Fruit fly (Drosophila melanogaster) whole organism, embryonic: ENCODE results near the gene CG32568.
A peak's percentile ranks its signal among the peaks of the same experiment; 100 is the strongest.

Experiments
- Atf3 ChIP-seq: fragments of 200-800 bp; sonication (Bioruptor generic); optimal IDR thresholded peaks from 3 replicates; lab custom pipeline; 2016; ENCODE audit warnings: missing biosample characterization, missing genetic modification characterization
- BEAF-32 ChIP-seq: fragments of 200-800 bp; sonication (Bioruptor generic); optimal IDR thresholded peaks from 3 replicates; lab custom pipeline; 2017; ENCODE audit warnings: missing biosample characterization, missing genetic modification characterization, mild to moderate bottlenecking, moderate library complexity, missing genetic modification reagents
- Bdp1 ChIP-seq: fragments of 200-800 bp; sonication (Bioruptor generic); optimal IDR thresholded peaks from 3 replicates; lab custom pipeline; 2016; ENCODE audit warnings: missing biosample characterization, missing genetic modification characterization
- Blimp-1 ChIP-seq: fragments of 200-800 bp; sonication (Bioruptor generic); optimal IDR thresholded peaks from 3 replicates; lab custom pipeline; 2018; ENCODE audit warnings: missing biosample characterization, missing genetic modification characterization, mild to moderate bottlenecking, moderate library complexity, missing genetic modification reagents
- CG10209 ChIP-seq: fragments of 200-800 bp; sonication (Bioruptor generic); optimal IDR thresholded peaks from 3 replicates; lab custom pipeline; 2017; ENCODE audit warnings: missing biosample characterization, mild to moderate bottlenecking, missing genetic modification characterization, missing genetic modification reagents
- CG10959 ChIP-seq: fragments of 200-800 bp; sonication (Bioruptor generic); IDR thresholded peaks from 2 replicates; pipeline ENCODE4 v1.3.6; 2022; ENCODE audit warnings: missing biosample characterization, missing genetic modification characterization
- CG10979 ChIP-seq: fragments of 200-800 bp; sonication (Bioruptor generic); optimal IDR thresholded peaks from 2 replicates; lab custom pipeline; 2018; ENCODE audit warnings: missing biosample characterization, mild to moderate bottlenecking, missing genetic modification characterization, moderate library complexity
- CG11247 ChIP-seq: fragments of 200-800 bp; sonication (Bioruptor generic); IDR thresholded peaks from 2 replicates; pipeline ENCODE4 v1.3.6; 2022; ENCODE audit warnings: missing biosample characterization, missing genetic modification characterization
- CG12236 ChIP-seq: fragments of 200-800 bp; sonication (Bioruptor generic); optimal IDR thresholded peaks from 2 replicates; lab custom pipeline; 2016; ENCODE audit warnings: missing biosample characterization, missing genetic modification characterization
- CG12942 ChIP-seq: fragments of 200-800 bp; sonication (Bioruptor generic); optimal IDR thresholded peaks from 3 replicates; lab custom pipeline; 2016; ENCODE audit warnings: missing biosample characterization, missing genetic modification characterization
- CG13296 ChIP-seq: fragments of 200-800 bp; sonication (Bioruptor generic); optimal IDR thresholded peaks from 3 replicates; lab custom pipeline; 2018; ENCODE audit warnings: missing biosample characterization, mild to moderate bottlenecking, missing genetic modification characterization
- CG14710 ChIP-seq: fragments of 200-800 bp; sonication (Bioruptor generic); optimal IDR thresholded peaks from 3 replicates; lab custom pipeline; 2019; ENCODE audit warnings: missing biosample characterization, mild to moderate bottlenecking, missing genetic modification characterization, moderate library complexity
- CG14860 ChIP-seq: fragments of 200-800 bp; sonication (Bioruptor generic); IDR thresholded peaks from 3 replicates; pipeline ENCODE4 v1.3.6; 2022; ENCODE audit warnings: missing biosample characterization, missing genetic modification characterization; ENCODE audit not compliant: partially characterized antibody
- CG1602 ChIP-seq: fragments of 200-800 bp; sonication (Bioruptor generic); optimal IDR thresholded peaks from 3 replicates; lab custom pipeline; 2016; ENCODE audit warnings: missing biosample characterization, missing genetic modification characterization
- CG16815 ChIP-seq: fragments of 200-800 bp; sonication (Bioruptor generic); optimal IDR thresholded peaks from 3 replicates; lab custom pipeline; 2017; ENCODE audit warnings: missing biosample characterization, mild to moderate bottlenecking, missing genetic modification characterization
- CG18011 ChIP-seq: fragments of 200-800 bp; sonication (Bioruptor generic); optimal IDR thresholded peaks from 2 replicates; lab custom pipeline; 2017; ENCODE audit warnings: missing biosample characterization, missing genetic modification characterization, mild to moderate bottlenecking, moderate library complexity, missing genotype
- CG2889 ChIP-seq: fragments of 200-800 bp; sonication (Bioruptor generic); IDR thresholded peaks from 3 replicates; pipeline ENCODE4 v1.3.6; 2022; ENCODE audit warnings: missing biosample characterization, missing genetic modification characterization
- CG30403 ChIP-seq: fragments of 200-800 bp; sonication (Bioruptor generic); optimal IDR thresholded peaks from 3 replicates; lab custom pipeline; 2016; ENCODE audit warnings: missing biosample characterization, missing genetic modification characterization
- CG30431 ChIP-seq: fragments of 200-800 bp; sonication (Bioruptor generic); optimal IDR thresholded peaks from 2 replicates; lab custom pipeline; 2017; ENCODE audit warnings: missing biosample characterization, missing genetic modification characterization
- CG3065 ChIP-seq: fragments of 200-800 bp; sonication (Bioruptor generic); optimal IDR thresholded peaks from 2 replicates; lab custom pipeline; 2016; ENCODE audit warnings: missing biosample characterization, missing genetic modification characterization
- CG42726 ChIP-seq: fragments of 200-800 bp; sonication (Bioruptor generic); IDR thresholded peaks from 2 replicates; pipeline ENCODE4 v1.3.6; 2022; ENCODE audit warnings: missing biosample characterization, missing genetic modification characterization; ENCODE audit not compliant: partially characterized antibody
- CG6175 ChIP-seq: fragments of 200-800 bp; sonication (Bioruptor generic); IDR thresholded peaks from 3 replicates; pipeline ENCODE4 v1.3.6; 2022; ENCODE audit warnings: missing biosample characterization, missing genetic modification characterization
- CG6272 ChIP-seq: fragments of 200-800 bp; sonication (Bioruptor generic); IDR thresholded peaks from 2 replicates; pipeline ENCODE4 v1.3.6; 2022; ENCODE audit warnings: missing biosample characterization, missing genetic modification characterization
- CG8089 ChIP-seq: fragments of 200-800 bp; sonication (Bioruptor generic); optimal IDR thresholded peaks from 3 replicates; lab custom pipeline; 2016; ENCODE audit warnings: missing biosample characterization, missing genetic modification characterization
- CG9932 ChIP-seq: fragments of 200-800 bp; sonication (Bioruptor generic); IDR thresholded peaks from 2 replicates; pipeline ENCODE4 v1.3.6; 2022; ENCODE audit warnings: missing biosample characterization, missing genetic modification characterization
- CrebB ChIP-seq: fragments of 200-800 bp; sonication (Bioruptor generic); optimal IDR thresholded peaks from 3 replicates; lab custom pipeline; 2018; ENCODE audit warnings: missing biosample characterization, mild to moderate bottlenecking, missing genetic modification characterization
- D19A ChIP-seq: fragments of 200-800 bp; optimal IDR thresholded peaks from 3 replicates; lab custom pipeline; 2019; ENCODE audit warnings: missing biosample characterization, mild to moderate bottlenecking, missing genetic modification characterization, moderate library complexity
- Dbx ChIP-seq: fragments of 200-800 bp; sonication (Bioruptor generic); IDR thresholded peaks from 3 replicates; pipeline ENCODE4 v1.3.6; 2022; ENCODE audit warnings: missing biosample characterization, missing genetic modification characterization
- Doc3 ChIP-seq: fragments of 200-800 bp; sonication (Bioruptor generic); IDR thresholded peaks from 3 replicates; pipeline ENCODE4 v1.3.6; 2022; ENCODE audit warnings: missing biosample characterization, missing genetic modification characterization; ENCODE audit not compliant: partially characterized antibody
- ERR ChIP-seq: fragments of 200-800 bp; sonication (Bioruptor generic); optimal IDR thresholded peaks from 2 replicates; lab custom pipeline; 2016; ENCODE audit warnings: missing biosample characterization, missing genetic modification characterization
- Elba2 ChIP-seq: fragments of 200-800 bp; sonication (Bioruptor generic); optimal IDR thresholded peaks from 3 replicates; lab custom pipeline; 2016; ENCODE audit warnings: missing biosample characterization, missing genetic modification characterization
- NC2α ChIP-seq: fragments of 200-800 bp; sonication (Bioruptor generic); optimal IDR thresholded peaks from 2 replicates; lab custom pipeline; 2016; ENCODE audit warnings: missing biosample characterization, missing genetic modification characterization
- Nf-YA ChIP-seq: fragments of 200-800 bp; sonication (Bioruptor generic); IDR thresholded peaks from 2 replicates; pipeline ENCODE4 v1.3.6; 2022; ENCODE audit warnings: missing biosample characterization, missing genetic modification characterization
- Pdp1 ChIP-seq, 2 experiments: fragments of 200-800 bp; sonication (Bioruptor generic); optimal IDR thresholded peaks; 3 replicates each; lab custom pipeline; 2016; ENCODE audit warnings: missing biosample characterization in 2 of 2, missing genetic modification characterization in 2 of 2, mild to moderate bottlenecking in 1 of 2, moderate library complexity in 1 of 2
- cato ChIP-seq: fragments of 200-800 bp; sonication (Bioruptor generic); optimal IDR thresholded peaks from 2 replicates; lab custom pipeline; 2016; ENCODE audit warnings: missing biosample characterization, missing genetic modification characterization, borderline replicate concordance
- danr ChIP-seq: fragments of 200-800 bp; sonication (Bioruptor generic); IDR thresholded peaks from 2 replicates; pipeline ENCODE4 v1.3.6; 2022; ENCODE audit warnings: missing biosample characterization, missing genetic modification characterization
- ems ChIP-seq: fragments of 200-800 bp; sonication (Bioruptor generic); optimal IDR thresholded peaks from 3 replicates; lab custom pipeline; 2016; ENCODE audit warnings: missing biosample characterization, missing genetic modification characterization
- jigr1 ChIP-seq: fragments of 200-800 bp; sonication (Bioruptor generic); IDR thresholded peaks from 3 replicates; pipeline ENCODE4 v1.3.6; 2022; ENCODE audit warnings: missing biosample characterization, missing genetic modification characterization
- kah ChIP-seq: fragments of 200-800 bp; sonication (Bioruptor generic); optimal IDR thresholded peaks from 2 replicates; lab custom pipeline; 2018; ENCODE audit warnings: missing biosample characterization, mild to moderate bottlenecking, missing genetic modification characterization
- lola ChIP-seq, 3 experiments: fragments of >200 bp in 2 of 3; fragments of 200-800 bp in 1 of 3; sonication (Bioruptor generic) in 1 of 3; optimal IDR thresholded peaks; 2 replicates each; lab custom pipeline; 2017 to 2019; ENCODE audit warnings: missing biosample characterization in 3 of 3, missing genetic modification characterization in 3 of 3, mild to moderate bottlenecking in 1 of 3, moderate library complexity in 1 of 3
- lov ChIP-seq, 2 experiments: fragments of 200-800 bp in 1 of 2; fragments of >200 bp in 1 of 2; sonication (Bioruptor generic) in 1 of 2; IDR thresholded peaks in 1 of 2; optimal IDR thresholded peaks in 1 of 2; 2 replicates in 1 of 2; 3 replicates in 1 of 2; pipeline versions ENCODE4 v1.3.6 to Lab custom; 2017 to 2022; ENCODE audit warnings: missing biosample characterization in 1 of 2, missing genetic modification characterization in 1 of 2
- pros ChIP-seq: fragments of 200-800 bp; sonication (Bioruptor generic); optimal IDR thresholded peaks from 3 replicates; lab custom pipeline; 2019; ENCODE audit warnings: missing biosample characterization, mild to moderate bottlenecking, missing genetic modification characterization, moderate library complexity
- rib ChIP-seq: fragments of 200-800 bp; sonication (Bioruptor generic); IDR thresholded peaks from 2 replicates; pipeline ENCODE4 v1.3.6; 2022; ENCODE audit warnings: missing biosample characterization, missing genetic modification characterization
- shn ChIP-seq: fragments of 200-800 bp; sonication (Bioruptor generic); optimal IDR thresholded peaks from 3 replicates; lab custom pipeline; 2016; ENCODE audit warnings: missing biosample characterization, missing genetic modification characterization
- ssp ChIP-seq: fragments of 200-800 bp; sonication (Bioruptor generic); IDR thresholded peaks from 2 replicates; pipeline ENCODE4 v1.3.6; 2022; ENCODE audit warnings: missing biosample characterization, missing genetic modification characterization
- tgo ChIP-seq: fragments of 200-800 bp; sonication (Bioruptor generic); IDR thresholded peaks from 3 replicates; pipeline ENCODE4 v1.3.6; 2022; ENCODE audit warnings: missing biosample characterization, missing genetic modification characterization
- wdn ChIP-seq: fragments of 200-800 bp; sonication (Bioruptor generic); IDR thresholded peaks from 2 replicates; pipeline ENCODE4 v1.3.6; 2022; ENCODE audit warnings: missing biosample characterization, missing genetic modification characterization

CG32568 gene

DNA sequence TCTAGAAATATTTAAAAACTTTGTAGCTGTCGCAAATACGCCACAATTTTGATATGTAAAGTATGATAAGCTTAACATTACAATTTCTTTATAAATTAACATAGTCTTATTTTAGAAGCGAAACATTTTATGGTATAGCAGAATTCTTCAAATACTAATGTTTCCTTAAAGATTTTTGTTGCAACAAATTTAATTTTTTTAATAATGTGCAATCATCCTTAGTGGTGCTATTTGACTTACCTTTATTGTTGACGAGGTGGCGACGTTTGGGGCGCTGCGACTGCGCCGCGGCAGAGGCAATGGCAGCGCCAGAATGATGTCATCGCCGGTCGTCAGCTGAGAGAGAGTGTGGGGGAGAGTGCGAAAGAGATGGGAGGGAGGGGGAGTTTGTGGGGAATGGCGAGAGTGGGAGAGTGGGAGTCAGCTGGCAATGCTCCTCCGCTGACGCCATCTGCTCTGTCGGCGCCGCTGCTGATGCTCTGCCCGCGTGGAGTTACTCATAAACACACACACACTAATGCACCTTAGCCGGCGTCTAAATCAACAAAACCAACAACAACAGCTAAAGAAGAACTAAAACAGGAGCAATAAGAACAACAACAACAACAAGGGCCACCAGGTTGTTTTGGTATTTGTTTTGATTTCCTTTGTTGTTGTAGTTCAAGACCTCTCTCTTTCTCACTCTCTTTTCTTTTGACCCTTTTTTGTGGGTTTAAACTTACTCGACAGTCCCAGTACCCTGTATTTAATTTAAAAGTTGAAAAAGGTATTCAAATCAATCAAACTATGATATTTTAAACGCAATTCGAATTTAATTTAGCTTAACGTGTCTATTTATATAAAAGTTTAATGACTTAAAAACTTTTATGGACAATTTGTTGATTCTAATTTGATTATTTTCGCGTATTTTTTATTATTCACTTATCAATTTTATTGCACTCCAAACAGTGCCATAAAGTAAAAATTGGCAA lies 17.2 kb upstream of the CG32568 start (continued):
- TF ChIP-seq BEAF-32 (no peak), wdn (GFP tag; lab: Robert Waterston, UW) (peak; percentile 53), CG12942 (GFP tag; lab: Kevin White, UChicago) (peak; percentile 27), cato (GFP tag; lab: Kevin White, UChicago) (no peak), CG2889 (GFP tag; lab: Robert Waterston, UW) (no peak), ems (no peak), kah (GFP tag; lab: Kevin White, UChicago) (peak; percentile 30), CG12236 (peak; percentile 27), ERR (GFP tag; lab: Kevin White, UChicago) (peak; percentile 2), Pdp1 (GFP tag; optimal IDR thresholded peaks at IDR 0.05; lab: Kevin White, UChicago) (peak; percentile 34 to 35), CG11247 (GFP tag; lab: Robert Waterston, UW) (no peak), D19A (tag; lab: Kevin White, UChicago) (peak; percentile 65), CG16815 (GFP tag; lab: Kevin White, UChicago) (peak; percentile 56), jigr1 (no peak), Nf-YA (GFP tag; lab: Robert Waterston, UW) (no peak), lov (optimal IDR thresholded peaks at IDR 0.05; lab: Kevin White, UChicago) (no peak), lov (GFP tag; IDR thresholded peaks at IDR 0.05; lab: Robert Waterston, UW) (no peak), Doc3 (GFP tag; lab: Robert Waterston, UW) (no peak), CG8089 (GFP tag; lab: Kevin White, UChicago) (no peak), CG9932 (peak; percentile 66), CG10959 (GFP tag; lab: Robert Waterston, UW) (0 out of 2 replicates have a peak, but pooled peaks have one; percentile 24), CrebB (peak; percentile 43), Blimp-1 (GFP tag; lab: Kevin White, UChicago) (peak; percentile 52), danr (no peak), Atf3 (GFP tag; lab: Kevin White, UChicago) (peak; percentile 27), Dbx (GFP tag; lab: Robert Waterston, UW) (peak; percentile 40; the same call in 1 of the 3 replicates), shn (GFP tag; lab: Kevin White, UChicago) (peak; percentile 25), CG18011 (GFP tag; lab: Kevin White, UChicago) (peak; percentile 48), Bdp1 (GFP tag; lab: Kevin White, UChicago) (peak; percentile 19), CG30431 (GFP tag; lab: Kevin White, UChicago) (peak; percentile 43), CG30403 (GFP tag; lab: Kevin White, UChicago) (peak; percentile 83), Elba2 (GFP tag; lab: Kevin White, UChicago) (no peak), CG13296 (GFP tag; lab: Kevin White, UChicago) (peak; percentile 54), pros (GFP tag; lab: Kevin White, UChicago) (no peak), CG42726 (GFP tag; lab: Robert Waterston, UW) (no peak), CG14710 (peak; percentile 31), CG1602 (GFP tag; lab: Kevin White, UChicago) (peak; percentile 42), ssp (GFP tag; lab: Robert Waterston, UW) (peak; percentile 23; the same call in 1 of the 2 replicates), CG10979 (tag; lab: Kevin White, UChicago) (peak; percentile 65), tgo (GFP tag; lab: Robert Waterston, UW) (peak; percentile 69), lola (GFP tag; optimal IDR thresholded peaks at IDR 0.05; lab: Kevin White, UChicago) (peak in 1 of 3 experiments; percentile 71), CG6175 (GFP tag; lab: Robert Waterston, UW) (no peak), CG14860 (GFP tag; lab: Robert Waterston, UW) (no peak), CG3065 (GFP tag; lab: Kevin White, UChicago) (no peak), CG10209 (GFP tag; lab: Kevin White, UChicago) (peak; percentile 51), rib (GFP tag; lab: Robert Waterston, UW) (0 out of 2 replicates have a peak, but pooled peaks have one; percentile 13), NC2α (GFP tag; lab: Kevin White, UChicago) (no peak), CG6272 (GFP tag; lab: Robert Waterston, UW) (no peak)
